Fruit fly (Drosophila melanogaster): ENCODE measurements around the gene mtgo.

mtgo gene

dm6 chr2L:16645479-16646302 is 100.9 kb downstream of the mtgo start:
- TF ChIP-seq CG32264 (GFP tag; optimal IDR thresholded peaks at IDR 0.05) = no peak
- TF ChIP-seq woc (GFP tag; optimal IDR thresholded peaks at IDR 0.05) = no peak
- no peak for TF ChIP-seq dmrt93B (GFP tag; optimal IDR thresholded peaks at IDR 0.05)
- TF ChIP-seq Abd-B (GFP tag; optimal IDR thresholded peaks at IDR 0.05) = no peak
- TF ChIP-seq foxo (GFP tag; optimal IDR thresholded peaks at IDR 0.05) = peak in 1 of 2 experiments; percentile 16
- TF ChIP-seq sage (GFP tag; optimal IDR thresholded peaks at IDR 0.05) = no peak
- no peak for TF ChIP-seq Mio (GFP tag; optimal IDR thresholded peaks at IDR 0.05)
- no peak for TF ChIP-seq Dfd (GFP tag; optimal IDR thresholded peaks at IDR 0.05)
- no peak for TF ChIP-seq jim (GFP tag; optimal IDR thresholded peaks at IDR 0.05)
- no peak for TF ChIP-seq Hnf4 (GFP tag; optimal IDR thresholded peaks at IDR 0.05)
- TF ChIP-seq pan (optimal IDR thresholded peaks at IDR 0.05) = no peak
- TF ChIP-seq ey (GFP tag; optimal IDR thresholded peaks at IDR 0.05) = peak; percentile 10
- TF ChIP-seq OdsH (GFP tag; optimal IDR thresholded peaks at IDR 0.05) = peak; percentile 29
- no peak for TF ChIP-seq sv (GFP tag; optimal IDR thresholded peaks at IDR 0.05)
- no peak for TF ChIP-seq Hr83 (GFP tag; optimal IDR thresholded peaks at IDR 0.05; ENCODE audit: poor library complexity, severe bottlenecking)
- peak; percentile 36 for TF ChIP-seq h (GFP tag; optimal IDR thresholded peaks at IDR 0.05)
- TF ChIP-seq fru (GFP tag; optimal IDR thresholded peaks at IDR 0.05) = peak; percentile 41
- TF ChIP-seq GATAd (GFP tag; optimal IDR thresholded peaks at IDR 0.05) = no peak
- no peak for TF ChIP-seq Hr78 (GFP tag; optimal IDR thresholded peaks at IDR 0.05)
- no peak for TF ChIP-seq brk (GFP tag; optimal IDR thresholded peaks at IDR 0.05)
- TF ChIP-seq rgr (GFP tag; optimal IDR thresholded peaks at IDR 0.05) = no peak
- TF ChIP-seq usp (GFP tag; optimal IDR thresholded peaks at IDR 0.05) = no peak
- TF ChIP-seq N (GFP tag; optimal IDR thresholded peaks at IDR 0.05) = no peak
- no peak for TF ChIP-seq Jra (GFP tag; optimal IDR thresholded peaks at IDR 0.05)
- TF ChIP-seq lola (GFP tag; optimal IDR thresholded peaks at IDR 0.05) = no peak
- no peak for TF ChIP-seq Vsx2 (GFP tag; optimal IDR thresholded peaks at IDR 0.05; ENCODE audit: partially characterized antibody)
- TF ChIP-seq dsf (GFP tag; optimal IDR thresholded peaks at IDR 0.05; ENCODE audit: borderline replicate concordance) = no peak
- no peak for TF ChIP-seq Rel (GFP tag; optimal IDR thresholded peaks at IDR 0.05)
- TF ChIP-seq Rel (tag; optimal IDR thresholded peaks at IDR 0.05) = peak; percentile 86
- no peak for TF ChIP-seq Sp1 (GFP tag; optimal IDR thresholded peaks at IDR 0.05)
- TF ChIP-seq Myc (optimal IDR thresholded peaks at IDR 0.05) = no peak
- TF ChIP-seq psq (GFP tag; optimal IDR thresholded peaks at IDR 0.05) = peak; percentile 80
- TF ChIP-seq CG9705 (GFP tag; optimal IDR thresholded peaks at IDR 0.05) = no peak
- TF ChIP-seq br (GFP tag; optimal IDR thresholded peaks at IDR 0.05) = peak; percentile 16
- TF ChIP-seq Dif (GFP tag; optimal IDR thresholded peaks at IDR 0.05; ENCODE audit: partially characterized antibody) = no peak
- peak; percentile 3 for TF ChIP-seq HLH106 (tag; optimal IDR thresholded peaks at IDR 0.05)
- no peak for TF ChIP-seq tai (GFP tag; optimal IDR thresholded peaks at IDR 0.05)
- TF ChIP-seq dl (GFP tag; optimal IDR thresholded peaks at IDR 0.05; ENCODE audit: insufficient read depth in 1 of 2, partially characterized antibody in 2 of 2) = no peak
- TF ChIP-seq CrebA (GFP tag; optimal IDR thresholded peaks at IDR 0.05; ENCODE audit: borderline replicate concordance) = no peak

dm6 chr2L:16647773-16648172 is 103.0 kb downstream of the mtgo start:
- TF ChIP-seq psq (GFP tag; optimal IDR thresholded peaks at IDR 0.05) (no peak), dsf (GFP tag; optimal IDR thresholded peaks at IDR 0.05; ENCODE audit: borderline replicate concordance) (no peak), Hnf4 (GFP tag; optimal IDR thresholded peaks at IDR 0.05) (no peak), dl (GFP tag; optimal IDR thresholded peaks at IDR 0.05; ENCODE audit: insufficient read depth in 1 of 2, partially characterized antibody in 2 of 2) (no peak), Myc (optimal IDR thresholded peaks at IDR 0.05) (no peak), rgr (GFP tag; optimal IDR thresholded peaks at IDR 0.05) (peak; percentile 9), GATAd (GFP tag; optimal IDR thresholded peaks at IDR 0.05) (no peak), Dif (GFP tag; optimal IDR thresholded peaks at IDR 0.05; ENCODE audit: partially characterized antibody) (no peak), tai (GFP tag; optimal IDR thresholded peaks at IDR 0.05) (no peak), Hr83 (GFP tag; optimal IDR thresholded peaks at IDR 0.05; ENCODE audit: poor library complexity, severe bottlenecking) (no peak), CG32264 (GFP tag; optimal IDR thresholded peaks at IDR 0.05) (no peak), Sp1 (GFP tag; optimal IDR thresholded peaks at IDR 0.05) (peak; percentile 34), pan (optimal IDR thresholded peaks at IDR 0.05) (no peak), fru (GFP tag; optimal IDR thresholded peaks at IDR 0.05) (peak; percentile 50), br (GFP tag; optimal IDR thresholded peaks at IDR 0.05) (no peak), Vsx2 (GFP tag; optimal IDR thresholded peaks at IDR 0.05; ENCODE audit: partially characterized antibody) (no peak), Jra (GFP tag; optimal IDR thresholded peaks at IDR 0.05) (no peak), Dfd (GFP tag; optimal IDR thresholded peaks at IDR 0.05) (no peak), Mio (GFP tag; optimal IDR thresholded peaks at IDR 0.05) (no peak), N (GFP tag; optimal IDR thresholded peaks at IDR 0.05) (no peak), usp (GFP tag; optimal IDR thresholded peaks at IDR 0.05) (no peak), CG9705 (GFP tag; optimal IDR thresholded peaks at IDR 0.05) (no peak), HLH106 (tag; optimal IDR thresholded peaks at IDR 0.05) (peak; percentile 47), foxo (GFP tag; optimal IDR thresholded peaks at IDR 0.05) (peak in 1 of 2 experiments; percentile 48), Abd-B (GFP tag; optimal IDR thresholded peaks at IDR 0.05) (no peak), woc (GFP tag; optimal IDR thresholded peaks at IDR 0.05) (no peak), sage (GFP tag; optimal IDR thresholded peaks at IDR 0.05) (no peak), Hr78 (GFP tag; optimal IDR thresholded peaks at IDR 0.05) (no peak), h (GFP tag; optimal IDR thresholded peaks at IDR 0.05) (peak; percentile 33), sv (GFP tag; optimal IDR thresholded peaks at IDR 0.05) (no peak), brk (GFP tag; optimal IDR thresholded peaks at IDR 0.05) (no peak), ey (GFP tag; optimal IDR thresholded peaks at IDR 0.05) (peak; percentile 3), CrebA (GFP tag; optimal IDR thresholded peaks at IDR 0.05; ENCODE audit: borderline replicate concordance) (no peak), lola (GFP tag; optimal IDR thresholded peaks at IDR 0.05) (no peak), jim (GFP tag; optimal IDR thresholded peaks at IDR 0.05) (no peak), Rel (GFP tag; optimal IDR thresholded peaks at IDR 0.05) (no peak), Rel (tag; optimal IDR thresholded peaks at IDR 0.05) (no peak), dmrt93B (GFP tag; optimal IDR thresholded peaks at IDR 0.05) (no peak), OdsH (GFP tag; optimal IDR thresholded peaks at IDR 0.05) (peak; percentile 7)

All from whole organism, wandering third instar larva.